Worm (Caenorhabditis elegans): ENCODE results near the gene C27A2.12.

C27A2.12 gene

ce11 chrII:5055129-5055666 is 2.7 kb downstream of the C27A2.12 start, which contains the start of the genes ify-1 and rpl-22:
ify-1 (minus strand) TSS chrII:5055179.
rpl-22 (plus strand) TSS chrII:5055616.
- TF ChIP-seq unc-39 (tag; optimal IDR thresholded peaks at IDR 0.05): no peak
- peak; percentile 50 for TF ChIP-seq ztf-11 (tag; optimal IDR thresholded peaks at IDR 0.05)
- TF ChIP-seq ces-1 (GFP tag; optimal IDR thresholded peaks at IDR 0.05): peak; percentile 82
- TF ChIP-seq ceh-39 (tag; optimal IDR thresholded peaks at IDR 0.05): peak; percentile 83
- TF ChIP-seq zip-8 (tag; optimal IDR thresholded peaks at IDR 0.05): no peak
- peak; percentile 96 for TF ChIP-seq mep-1 (tag; optimal IDR thresholded peaks at IDR 0.05)
- peak; percentile 62 for TF ChIP-seq sptf-1 (tag; optimal IDR thresholded peaks at IDR 0.05)
- peak; percentile 95 for TF ChIP-seq nhr-237 (tag; optimal IDR thresholded peaks at IDR 0.05)
- TF ChIP-seq hlh-1 (tag; optimal IDR thresholded peaks at IDR 0.05): peak; percentile 83
- TF ChIP-seq nhr-12 (tag; optimal IDR thresholded peaks at IDR 0.05): peak; percentile 39
- TF ChIP-seq mls-2 (tag; optimal IDR thresholded peaks at IDR 0.05): peak; percentile 76
- TF ChIP-seq unc-62 (GFP tag; optimal IDR thresholded peaks at IDR 0.05): peak; percentile 61
- TF ChIP-seq lin-13 (tag; optimal IDR thresholded peaks at IDR 0.05): peak; percentile 98
- peak; percentile 51 for TF ChIP-seq elt-1 (tag; optimal IDR thresholded peaks at IDR 0.05; ENCODE audit: borderline replicate concordance, insufficient read depth)
- peak; percentile 30 for TF ChIP-seq ceh-83 (GFP tag; optimal IDR thresholded peaks at IDR 0.05)
- TF ChIP-seq lsy-2 (tag; optimal IDR thresholded peaks at IDR 0.05): peak; percentile 99
- TF ChIP-seq pha-4 (tag; optimal IDR thresholded peaks at IDR 0.05): peak; percentile 97
- TF ChIP-seq ham-2 (GFP tag; optimal IDR thresholded peaks at IDR 0.05): peak; percentile 69
- peak; percentile 75 for TF ChIP-seq unc-120 (tag; optimal IDR thresholded peaks at IDR 0.05; ENCODE audit: poor library complexity, severe bottlenecking)
- TF ChIP-seq blmp-1 (tag; optimal IDR thresholded peaks at IDR 0.05): no peak
- TF ChIP-seq bed-3 (GFP tag; optimal IDR thresholded peaks at IDR 0.05): no peak
- TF ChIP-seq sem-2 (GFP tag; optimal IDR thresholded peaks at IDR 0.05): no peak
- no peak for TF ChIP-seq flh-1 (GFP tag; optimal IDR thresholded peaks at IDR 0.05)
- peak; percentile 61 for TF ChIP-seq cnd-1 (tag; optimal IDR thresholded peaks at IDR 0.05)
- TF ChIP-seq lin-32 (GFP tag; optimal IDR thresholded peaks at IDR 0.05): no peak
- no peak for TF ChIP-seq nhr-76 (tag; optimal IDR thresholded peaks at IDR 0.05)
- no peak for TF ChIP-seq nhr-28 (tag; optimal IDR thresholded peaks at IDR 0.05)
- no peak for TF ChIP-seq nhr-2 (tag; optimal IDR thresholded peaks at IDR 0.05)
- peak; percentile 32 for TF ChIP-seq mab-5 (tag; optimal IDR thresholded peaks at IDR 0.05)
- peak; percentile 72 for TF ChIP-seq elt-3 (tag; optimal IDR thresholded peaks at IDR 0.05)
- TF ChIP-seq snpc-4 (tag; optimal IDR thresholded peaks at IDR 0.05): no peak
- TF ChIP-seq M03D4.4 (tag; optimal IDR thresholded peaks at IDR 0.05): peak; percentile 50
- TF ChIP-seq ceh-43 (GFP tag; optimal IDR thresholded peaks at IDR 0.05): peak; percentile 18
- peak; percentile 71 for TF ChIP-seq drap-1 (GFP tag; optimal IDR thresholded peaks at IDR 0.05)
- no peak for TF ChIP-seq tbx-8 (GFP tag; optimal IDR thresholded peaks at IDR 0.05)

DNA sequence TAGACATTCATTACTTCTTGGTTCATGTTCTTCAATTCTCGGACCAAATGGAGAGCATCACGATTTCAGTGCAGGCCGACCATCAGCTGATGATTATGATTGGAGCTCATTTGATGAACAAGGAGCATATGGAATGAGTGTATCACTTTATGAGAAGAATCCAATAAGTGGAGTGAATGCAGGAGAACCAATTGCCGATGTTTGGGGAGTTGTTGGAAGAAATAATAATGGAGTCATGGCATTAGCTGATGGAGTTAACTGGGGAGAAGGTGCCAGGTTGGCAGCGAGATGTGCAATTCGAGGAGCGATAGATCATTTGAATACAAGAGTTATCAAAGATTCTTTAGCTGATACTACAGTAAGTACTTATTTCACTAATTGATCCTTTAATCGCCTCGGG is 7.2 kb downstream of the C27A2.12 start:
- TF ChIP-seq tbx-8 (GFP tag; optimal IDR thresholded peaks at IDR 0.05) (no peak), ceh-39 (tag; optimal IDR thresholded peaks at IDR 0.05) (no peak), cnd-1 (tag; optimal IDR thresholded peaks at IDR 0.05) (no peak), ztf-11 (tag; optimal IDR thresholded peaks at IDR 0.05) (no peak), ham-2 (GFP tag; optimal IDR thresholded peaks at IDR 0.05) (no peak), elt-1 (tag; optimal IDR thresholded peaks at IDR 0.05; ENCODE audit: borderline replicate concordance, insufficient read depth) (no peak), nhr-76 (tag; optimal IDR thresholded peaks at IDR 0.05) (no peak), drap-1 (GFP tag; optimal IDR thresholded peaks at IDR 0.05) (no peak)

DNA sequence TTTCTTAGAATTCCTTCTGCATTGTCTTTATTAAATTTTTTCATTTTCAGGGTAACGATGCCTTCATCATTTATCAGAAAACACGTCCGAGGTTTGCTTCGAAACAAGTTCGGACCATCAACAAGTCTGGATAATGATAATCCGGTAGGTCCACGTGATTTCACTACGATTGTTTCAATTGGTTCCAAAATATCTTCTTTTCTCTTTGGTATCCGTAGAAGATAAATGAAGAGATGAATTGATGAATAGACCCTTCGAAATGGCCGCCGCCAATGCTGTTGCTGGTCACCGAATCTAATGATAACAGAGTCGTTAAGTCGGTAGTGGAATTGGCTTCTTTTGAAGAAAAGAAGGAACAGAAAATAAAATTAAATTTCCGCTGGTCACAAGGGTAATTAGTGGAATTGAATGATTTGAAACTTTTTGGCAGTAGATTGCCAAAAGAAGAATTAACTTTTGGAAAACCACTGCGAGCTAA is 8.0 kb downstream of the C27A2.12 start, which contains the start of gene F33G12.6:
TSS of gene F33G12.6 (plus strand) at position 51 of the 478 bp plus-strand sequence.
- TF ChIP-seq ces-1 (GFP tag; optimal IDR thresholded peaks at IDR 0.05) (peak; percentile 17), ceh-83 (GFP tag; optimal IDR thresholded peaks at IDR 0.05) (no peak)

- TF ChIP-seq unc-39 (tag; optimal IDR thresholded peaks at IDR 0.05) (no peak), unc-62 (GFP tag; optimal IDR thresholded peaks at IDR 0.05) (no peak), tbx-8 (GFP tag; optimal IDR thresholded peaks at IDR 0.05) (no peak)
Measured at ce11 chrII:5049249-5049648, 8.7 kb downstream of the C27A2.12 start.
